Fruit fly (Drosophila melanogaster) whole organism, adult: ENCODE results near the gene sina.
A peak's percentile ranks its signal among the peaks of the same experiment; 100 is the strongest.

Source experiments
- CG11617 ChIP-seq: fragments of 200-800 bp; sonication (Bioruptor generic); optimal IDR thresholded peaks from 2 replicates; lab custom pipeline; 2017; ENCODE audit warnings: mild to moderate bottlenecking, missing biosample characterization, missing genetic modification reagents, missing genetic modification characterization
- CG12768 ChIP-seq: fragments of 200-800 bp; sonication (Bioruptor generic); optimal IDR thresholded peaks from 2 replicates; lab custom pipeline; 2017; ENCODE audit warnings: missing biosample characterization, missing genetic modification characterization, mild to moderate bottlenecking, moderate library complexity, missing genetic modification reagents
- CG14711 ChIP-seq: fragments of 200-800 bp; sonication (Bioruptor generic); optimal IDR thresholded peaks from 2 replicates; lab custom pipeline; 2018; ENCODE audit warnings: missing biosample characterization, mild to moderate bottlenecking, missing genetic modification characterization, moderate library complexity
- CG1620 ChIP-seq: fragments of 200-800 bp; sonication (Bioruptor generic); optimal IDR thresholded peaks from 2 replicates; lab custom pipeline; 2016; ENCODE audit warnings: missing biosample characterization, missing genetic modification characterization
- CG33017 ChIP-seq: fragments of 200-800 bp; sonication (Bioruptor generic); optimal IDR thresholded peaks from 2 replicates; lab custom pipeline; 2018; ENCODE audit warnings: missing biosample characterization, mild to moderate bottlenecking, missing genetic modification characterization, moderate library complexity
- CG5204 ChIP-seq: fragments of 200-800 bp; sonication (Bioruptor generic); optimal IDR thresholded peaks from 2 replicates; lab custom pipeline; 2016; ENCODE audit warnings: missing biosample characterization, missing genetic modification characterization
- CG7045 ChIP-seq: fragments of 200-800 bp; sonication (Bioruptor generic); optimal IDR thresholded peaks from 2 replicates; lab custom pipeline; 2017; ENCODE audit warnings: missing biosample characterization, mild to moderate bottlenecking, missing genetic modification characterization
- CG7101 ChIP-seq: fragments of 200-800 bp; sonication (Bioruptor generic); optimal IDR thresholded peaks from 2 replicates; lab custom pipeline; 2018; ENCODE audit warnings: missing biosample characterization, mild to moderate bottlenecking, missing genetic modification characterization, moderate library complexity
- Clk ChIP-seq: fragments of 200-800 bp; sonication (Bioruptor generic); optimal IDR thresholded peaks from 2 replicates; lab custom pipeline; 2017; ENCODE audit warnings: missing biosample characterization, missing genetic modification characterization
- Crg-1 ChIP-seq: fragments of 200-800 bp; sonication (Bioruptor generic); optimal IDR thresholded peaks from 2 replicates; lab custom pipeline; 2016; ENCODE audit warnings: missing biosample characterization, missing genetic modification characterization
- Hr96 ChIP-seq: fragments of 200-800 bp; sonication (Bioruptor generic); optimal IDR thresholded peaks from 2 replicates; lab custom pipeline; 2016; ENCODE audit warnings: missing biosample characterization, missing genetic modification characterization
- Mnt ChIP-seq: fragments of 200-800 bp; sonication (Bioruptor generic); optimal IDR thresholded peaks from 2 replicates; lab custom pipeline; 2016; ENCODE audit warnings: missing biosample characterization, mild to moderate bottlenecking, missing genetic modification characterization
- bab1 ChIP-seq: fragments of 200-800 bp; sonication (Bioruptor generic); optimal IDR thresholded peaks from 3 replicates; lab custom pipeline; 2019; ENCODE audit warnings: missing biosample characterization, mild to moderate bottlenecking, missing genetic modification characterization, moderate library complexity
- cic ChIP-seq: fragments of 200-800 bp; sonication (Bioruptor generic); optimal IDR thresholded peaks from 2 replicates; lab custom pipeline; 2017; ENCODE audit warnings: missing biosample characterization, mild to moderate bottlenecking, missing genetic modification characterization, moderate library complexity
- cnc ChIP-seq, 2 experiments: fragments of >200 bp; optimal IDR thresholded peaks; 2 replicates each; lab custom pipeline; 2017
- kay ChIP-seq: fragments of 200-800 bp; sonication (Bioruptor generic); peaks from one replicate; lab custom pipeline; 2016; ENCODE audit warnings: missing biosample characterization, missing genetic modification characterization, borderline replicate concordance
- ovo ChIP-seq: fragments of 200-800 bp; sonication (Bioruptor generic); optimal IDR thresholded peaks from 2 replicates; lab custom pipeline; 2016; ENCODE audit warnings: missing biosample characterization, missing genetic modification characterization
- pad ChIP-seq: fragments of 200-800 bp; sonication (Bioruptor generic); optimal IDR thresholded peaks from 3 replicates; lab custom pipeline; 2017; ENCODE audit warnings: missing biosample characterization, missing genetic modification characterization, mild to moderate bottlenecking, moderate library complexity, missing genetic modification reagents
- tj ChIP-seq: fragments of 200-800 bp; sonication (Bioruptor generic); optimal IDR thresholded peaks from 3 replicates; lab custom pipeline; 2017; ENCODE audit warnings: missing biosample characterization, mild to moderate bottlenecking, missing genetic modification characterization, moderate library complexity
- toe ChIP-seq: fragments of 200-800 bp; sonication (Bioruptor generic); optimal IDR thresholded peaks from 2 replicates; lab custom pipeline; 2016; ENCODE audit warnings: missing biosample characterization, missing genetic modification characterization

sina gene

dm6 chr3L:16855287-16855686, 1.7 kb downstream of the sina start:
- TF ChIP-seq tj (GFP tag; lab: Kevin White, UChicago) (no peak), CG12768 (GFP tag; lab: Kevin White, UChicago) (no peak), pad (GFP tag; lab: Kevin White, UChicago) (no peak), ovo (no peak), CG14711 (no peak), cic (GFP tag; lab: Kevin White, UChicago) (no peak)

dm6 chr3L:16858780-16859179, 5.2 kb downstream of the sina start, which contains the start of gene sinah:
TSS of gene sinah (plus strand) at chr3L:16859080.
- no peak for TF ChIP-seq Mnt
- TF ChIP-seq CG5204 (GFP tag; lab: Kevin White, UChicago) = no peak

- TF ChIP-seq tj (GFP tag; lab: Kevin White, UChicago) = no peak
- no peak for TF ChIP-seq Mnt
- TF ChIP-seq pad (GFP tag; lab: Kevin White, UChicago) = no peak
- TF ChIP-seq CG12768 (GFP tag; lab: Kevin White, UChicago) = no peak
- TF ChIP-seq Hr96 (GFP tag; lab: Kevin White, UChicago) = no peak
- no peak for TF ChIP-seq kay (GFP tag; lab: Kevin White, UChicago)
- TF ChIP-seq CG14711 = no peak
- no peak for TF ChIP-seq CG1620 (GFP tag; lab: Kevin White, UChicago)
- TF ChIP-seq cic (GFP tag; lab: Kevin White, UChicago) = no peak
- no peak for TF ChIP-seq Clk (GFP tag; lab: Kevin White, UChicago)
- no peak for TF ChIP-seq bab1
- no peak for TF ChIP-seq toe
- no peak for TF ChIP-seq CG33017 (tag; lab: Kevin White, UChicago)
Measured at dm6 chr3L:16860322-16860721, 6.8 kb downstream of the sina start, which contains the start of gene CG13029. TSS of gene CG13029 (plus strand) at chr3L:16860622.

dm6 chr3L:16860879-16861278, 7.3 kb downstream of the sina start:
- no peak for TF ChIP-seq Crg-1 (GFP tag; lab: Kevin White, UChicago)
- TF ChIP-seq toe = no peak
- no peak for TF ChIP-seq CG11617
- no peak for TF ChIP-seq kay (GFP tag; lab: Kevin White, UChicago)
- no peak for TF ChIP-seq CG5204 (GFP tag; lab: Kevin White, UChicago)
- TF ChIP-seq cic (GFP tag; lab: Kevin White, UChicago) = no peak
- no peak for TF ChIP-seq CG7045
- TF ChIP-seq Hr96 (GFP tag; lab: Kevin White, UChicago) = no peak
- no peak for TF ChIP-seq cnc (optimal IDR thresholded peaks at IDR 0.05; lab: Kevin White, UChicago)
- TF ChIP-seq ovo = no peak
- TF ChIP-seq Mnt = no peak
- TF ChIP-seq Clk (GFP tag; lab: Kevin White, UChicago) = no peak
- no peak for TF ChIP-seq pad (GFP tag; lab: Kevin White, UChicago)

- TF ChIP-seq CG12768 (GFP tag; lab: Kevin White, UChicago) = no peak
Measured at dm6 chr3L:16862284-16862683, 8.7 kb downstream of the sina start, which contains the start of gene Rh4. TSS of gene Rh4 (minus strand) at chr3L:16862517.

- no peak for TF ChIP-seq Crg-1 (GFP tag; lab: Kevin White, UChicago)
- no peak for TF ChIP-seq toe
- no peak for TF ChIP-seq CG14711
- TF ChIP-seq CG7045 = no peak
- no peak for TF ChIP-seq kay (GFP tag; lab: Kevin White, UChicago)
- no peak for TF ChIP-seq CG1620 (GFP tag; lab: Kevin White, UChicago)
- peak; percentile 6 for TF ChIP-seq bab1
- TF ChIP-seq tj (GFP tag; lab: Kevin White, UChicago) = no peak
Measured at dm6 chr3L:16862958-16863357, 9.4 kb downstream of the sina start, which contains the start of gene CG9951. TSS of gene CG9951 (plus strand) at chr3L:16863164.

- peak; percentile 34 for TF ChIP-seq bab1
- TF ChIP-seq CG7101 (tag; lab: Kevin White, UChicago) = peak; percentile 30
- TF ChIP-seq ovo = no peak
- TF ChIP-seq Crg-1 (GFP tag; lab: Kevin White, UChicago) = no peak
- peak; percentile 11 for TF ChIP-seq Mnt
Measured at dm6 chr3L:16865123-16865831, 11.7 kb downstream of the sina start, which contains the start of gene Lmpt. TSS of gene Lmpt (plus strand) at chr3L:16865295.

dm6 chr3L:16865832-16866163, 12.2 kb downstream of the sina start:
- TF ChIP-seq Mnt = no peak
- no peak for TF ChIP-seq Crg-1 (GFP tag; lab: Kevin White, UChicago)
